Worm (Caenorhabditis elegans) whole organism, young adult: ENCODE data around the gene rocf-1.

ENCODE experiments used
- aptf-2 ChIP-seq: fragments of 200-800 bp; sonication (Bioruptor generic); conservative IDR thresholded peaks from 2 replicates; pipeline ENCODE4 v1.3.6; 2022; ENCODE audit warnings: missing genetic modification reagents, missing genetic modification characterization, missing compliant biosample characterization
- die-1 ChIP-seq: sonication (generic microtip); optimal IDR thresholded peaks from 2 replicates; lab custom pipeline; 2016; ENCODE audit warnings: missing genotype, mild to moderate bottlenecking, missing genetic modification characterization, missing compliant biosample characterization
- lin-35 ChIP-seq, 3 experiments: fragments of 150-350 bp in 2 of 3; sonication (generic microtip) in 1 of 3; optimal IDR thresholded peaks; 2 replicates each; lab custom pipeline; 2014 to 2018; ENCODE audit warnings: missing biosample characterization in 3 of 3, missing genetic modification characterization in 3 of 3, missing genetic modification reagents in 3 of 3
- madf-3 ChIP-seq: fragments of 200-800 bp; sonication (Bioruptor generic); IDR thresholded peaks from 2 replicates; pipeline ENCODE4 v1.3.6; 2022; ENCODE audit warnings: missing genetic modification reagents, missing genetic modification characterization, missing compliant biosample characterization
- nhr-90 ChIP-seq: sonication (generic microtip); optimal IDR thresholded peaks from 2 replicates; lab custom pipeline; 2016; ENCODE audit warnings: missing genotype, mild to moderate bottlenecking, missing genetic modification characterization, missing compliant biosample characterization
- tlf-1 ChIP-seq: fragments of 200-800 bp; sonication (Bioruptor generic); optimal IDR thresholded peaks from 2 replicates; lab custom pipeline; 2018; ENCODE audit warnings: mild to moderate bottlenecking, missing genetic modification characterization, missing compliant biosample characterization
- unc-62 ChIP-seq: fragments of 150-350 bp; optimal IDR thresholded peaks from 2 replicates; lab custom pipeline; 2014; ENCODE audit warnings: missing biosample characterization, missing genetic modification reagents, missing genetic modification characterization

ce11 chrV:15448865-15449264 is 15.4 kb downstream of the rocf-1 start, which contains the start of gene T26H5.14:
- no peak for TF ChIP-seq die-1
- no peak for TF ChIP-seq lin-35 (GFP tag; optimal IDR thresholded peaks at IDR 0.05; lab: Kevin White, UChicago)
- TF ChIP-seq unc-62: no peak
- TF ChIP-seq tlf-1 (GFP tag; lab: Kevin White, UChicago): no peak
- TF ChIP-seq aptf-2: no peak
- TF ChIP-seq madf-3 (GFP tag; lab: Robert Waterston, UW): no peak
- TF ChIP-seq nhr-90 (tag; lab: Kevin White, UChicago): no peak
